Fruit fly (Drosophila melanogaster) whole organism, wandering third instar larva: Measurements from ENCODE around the gene hwt.

Source experiments
- Hnf4 ChIP-seq: fragments of 200-800 bp; sonication (Bioruptor generic); optimal IDR thresholded peaks from 2 replicates; lab custom pipeline; 2016; ENCODE audit warnings: missing biosample characterization, mild to moderate bottlenecking, missing genetic modification characterization
- N ChIP-seq: fragments of >200 bp; optimal IDR thresholded peaks from 2 replicates; lab custom pipeline; 2018; ENCODE audit warnings: missing biosample characterization, missing external identifiers, missing genetic modification characterization

DNA sequence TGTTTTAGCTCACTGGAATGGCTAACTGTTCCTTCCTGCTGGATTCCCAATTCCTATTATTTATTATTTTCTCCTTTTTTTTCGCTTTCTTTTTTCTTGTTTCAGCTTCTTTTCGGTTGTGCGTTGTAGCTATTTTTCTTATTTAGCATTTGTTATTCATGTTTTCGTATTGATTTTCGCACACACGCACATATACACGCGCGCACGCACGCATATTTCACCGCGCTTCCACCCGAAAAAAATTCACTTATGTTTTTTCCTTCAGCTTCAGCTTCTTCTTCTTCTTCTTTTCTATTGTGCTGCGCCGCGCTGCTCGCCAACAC lies 14.4 kb upstream of the hwt start:
- TF ChIP-seq Hnf4 (GFP tag; lab: Kevin White, UChicago) = no peak
- no peak for TF ChIP-seq N (GFP tag; lab: Kevin White, UChicago)
